Worm (Caenorhabditis elegans): Measurements from ENCODE around the gene gcy-34.

gcy-34 gene

DNA sequence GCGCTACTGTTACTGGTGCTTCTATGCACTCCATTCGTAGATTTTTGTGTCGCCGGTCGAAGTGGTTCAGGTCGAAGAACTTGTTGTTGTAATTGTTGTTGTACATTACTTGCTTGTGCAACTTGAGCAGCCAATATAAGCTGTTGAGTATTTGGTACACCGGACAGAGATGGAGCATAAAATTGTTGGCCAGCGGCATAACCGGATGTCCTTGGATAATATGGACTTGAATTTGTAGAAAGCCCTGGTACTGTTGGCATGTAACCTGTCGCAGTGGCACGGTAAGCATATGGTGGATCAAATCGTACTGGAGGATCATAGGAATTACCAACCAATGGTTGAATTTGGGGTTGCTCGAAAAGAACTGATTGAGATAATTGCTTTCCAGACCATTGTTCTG lies 3.3 kb upstream of the gcy-34 start:
- no peak for TF ChIP-seq jun-1 (tag; optimal IDR thresholded peaks at IDR 0.05)
- no peak for TF ChIP-seq lin-39 (tag; optimal IDR thresholded peaks at IDR 0.05)
- TF ChIP-seq tbx-2 (tag; optimal IDR thresholded peaks at IDR 0.05), result no peak
- TF ChIP-seq pqm-1 (tag; optimal IDR thresholded peaks at IDR 0.05), result no peak
- TF ChIP-seq fos-1 (tag; optimal IDR thresholded peaks at IDR 0.05), result no peak
- no peak for TF ChIP-seq ceh-82 (tag; optimal IDR thresholded peaks at IDR 0.05)
- no peak for TF ChIP-seq mml-1 (tag; optimal IDR thresholded peaks at IDR 0.05)
- no peak for TF ChIP-seq mdl-1 (tag; optimal IDR thresholded peaks at IDR 0.05)
- no peak for TF ChIP-seq nhr-11 (tag; optimal IDR thresholded peaks at IDR 0.05)

DNA sequence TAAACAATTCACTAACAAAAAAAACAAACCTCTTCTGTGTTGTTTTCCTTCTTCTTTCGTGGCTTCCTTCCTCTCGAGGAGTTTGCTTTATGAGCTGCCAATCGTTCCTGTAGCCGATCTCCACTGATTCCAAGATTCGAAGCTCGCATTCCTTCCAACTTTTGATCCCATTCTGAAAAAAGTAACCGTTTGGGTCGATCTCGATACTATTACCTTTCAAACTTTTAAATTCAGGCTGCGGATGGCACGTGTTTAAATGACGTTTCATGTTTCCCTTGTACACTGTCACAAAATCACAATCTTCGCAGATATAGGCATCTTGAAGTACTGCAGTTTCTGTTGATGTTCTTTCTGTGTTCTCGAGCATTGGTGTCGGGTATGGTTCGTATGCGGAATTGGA lies 1.8 kb upstream of the gcy-34 start:
- TF ChIP-seq hmg-11 (tag; optimal IDR thresholded peaks at IDR 0.05), result no peak
- no peak for TF ChIP-seq lin-39 (tag; optimal IDR thresholded peaks at IDR 0.05)
- no peak for TF ChIP-seq fkh-10 (GFP tag; optimal IDR thresholded peaks at IDR 0.05)
- no peak for TF ChIP-seq jun-1 (tag; optimal IDR thresholded peaks at IDR 0.05)
- TF ChIP-seq ceh-9 (tag; optimal IDR thresholded peaks at IDR 0.05), result no peak
- TF ChIP-seq nhr-43 (tag; optimal IDR thresholded peaks at IDR 0.05; ENCODE audit: poor library complexity, severe bottlenecking), result no peak
- TF ChIP-seq nfya-1 (tag; optimal IDR thresholded peaks at IDR 0.05; ENCODE audit: insufficient read depth), result no peak
- TF ChIP-seq nhr-11 (tag; optimal IDR thresholded peaks at IDR 0.05), result no peak
- TF ChIP-seq skn-1 (tag; optimal IDR thresholded peaks at IDR 0.05), result no peak
- no peak for TF ChIP-seq pqm-1 (tag; optimal IDR thresholded peaks at IDR 0.05)
- no peak for TF ChIP-seq tbx-2 (tag; optimal IDR thresholded peaks at IDR 0.05)

DNA sequence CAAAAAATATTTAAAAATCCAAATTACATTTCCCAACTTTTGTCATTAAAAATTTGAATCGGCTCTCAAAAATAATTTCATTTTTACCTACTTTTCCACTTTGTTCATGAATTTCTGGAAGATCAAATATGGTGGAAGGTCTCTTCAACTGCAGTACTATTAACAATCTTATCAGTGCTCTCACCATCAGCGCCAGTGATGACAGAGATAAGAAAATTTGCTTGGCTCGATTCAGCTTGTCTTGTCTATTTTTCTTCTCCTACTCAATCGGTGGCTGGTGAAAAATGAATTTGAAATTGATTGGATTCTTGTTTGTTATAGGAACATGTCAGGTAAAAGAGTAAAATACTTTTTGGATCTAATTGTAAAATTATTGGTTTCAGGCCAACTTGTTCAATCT lies 4.7 kb downstream of the gcy-34 start, which contains the start of gene cpz-2:
Gene cpz-2, plus strand, starts transcription at position 210 of the 400 bp plus-strand sequence.
- peak; percentile 44 for TF ChIP-seq pqm-1 (tag; optimal IDR thresholded peaks at IDR 0.05)
- peak; percentile 85 for TF ChIP-seq elt-2 (tag; optimal IDR thresholded peaks at IDR 0.05)
- no peak for TF ChIP-seq nfya-1 (tag; optimal IDR thresholded peaks at IDR 0.05; ENCODE audit: insufficient read depth)
- TF ChIP-seq snpc-4 (tag; optimal IDR thresholded peaks at IDR 0.05), result no peak

- no peak for TF ChIP-seq lin-15B (tag; optimal IDR thresholded peaks at IDR 0.05)
- TF ChIP-seq elt-1 (tag; optimal IDR thresholded peaks at IDR 0.05), result peak; percentile 54
- peak; percentile 17 for TF ChIP-seq R02D3.7 (tag; optimal IDR thresholded peaks at IDR 0.05)
- no peak for TF ChIP-seq zag-1 (tag; optimal IDR thresholded peaks at IDR 0.05)
- TF ChIP-seq lsy-12 (tag; optimal IDR thresholded peaks at IDR 0.05), result peak; percentile 27
- peak; percentile 26 for TF ChIP-seq mdl-1 (tag; optimal IDR thresholded peaks at IDR 0.05)
- peak; percentile 36 for TF ChIP-seq ceh-16 (tag; optimal IDR thresholded peaks at IDR 0.05)
- peak in 1 of 3 experiments; percentile 67 for TF ChIP-seq elt-3 (tag; optimal IDR thresholded peaks at IDR 0.05)
- peak; percentile 65 for TF ChIP-seq nhr-43 (tag; optimal IDR thresholded peaks at IDR 0.05; ENCODE audit: poor library complexity, severe bottlenecking)
- TF ChIP-seq skn-1 (tag; optimal IDR thresholded peaks at IDR 0.05), result no peak
- TF ChIP-seq tbx-2 (tag; optimal IDR thresholded peaks at IDR 0.05), result peak; percentile 16
- TF ChIP-seq jun-1 (tag; optimal IDR thresholded peaks at IDR 0.05), result peak; percentile 0
- TF ChIP-seq nhr-23 (tag; optimal IDR thresholded peaks at IDR 0.05), result peak; percentile 88
- TF ChIP-seq nhr-25 (tag; optimal IDR thresholded peaks at IDR 0.05), result peak; percentile 96
These were observed 5.5 kb downstream of the gcy-34 start, which contains the start of gene ifbp-1 for ce11 chrV:13380178-13380577. Gene ifbp-1, minus strand, starts transcription at chrV:13380262.

- peak; percentile 96 for TF ChIP-seq pqm-1 (tag; optimal IDR thresholded peaks at IDR 0.05)
- no peak for TF ChIP-seq R02D3.7 (tag; optimal IDR thresholded peaks at IDR 0.05)
- peak; percentile 99 for TF ChIP-seq elt-2 (tag; optimal IDR thresholded peaks at IDR 0.05)
- TF ChIP-seq fkh-2 (tag; optimal IDR thresholded peaks at IDR 0.05), result no peak
- TF ChIP-seq ama-1 (optimal IDR thresholded peaks at IDR 0.05), result no peak
- TF ChIP-seq skn-1 (tag; optimal IDR thresholded peaks at IDR 0.05), result no peak
- no peak for TF ChIP-seq mdl-1 (tag; optimal IDR thresholded peaks at IDR 0.05)
- no peak for TF ChIP-seq nhr-43 (tag; optimal IDR thresholded peaks at IDR 0.05; ENCODE audit: poor library complexity, severe bottlenecking)
- peak; percentile 39 for TF ChIP-seq jun-1 (tag; optimal IDR thresholded peaks at IDR 0.05)
- no peak for TF ChIP-seq aly-2 (tag; optimal IDR thresholded peaks at IDR 0.05)
- no peak for TF ChIP-seq eor-1 (tag; optimal IDR thresholded peaks at IDR 0.05)
- TF ChIP-seq ceh-28 (tag; optimal IDR thresholded peaks at IDR 0.05), result no peak
- no peak for TF ChIP-seq nhr-76 (tag; optimal IDR thresholded peaks at IDR 0.05)
- peak; percentile 57 for TF ChIP-seq pha-4 (tag; optimal IDR thresholded peaks at IDR 0.05)
- TF ChIP-seq nfya-1 (tag; optimal IDR thresholded peaks at IDR 0.05; ENCODE audit: insufficient read depth), result no peak
- peak; percentile 4 for TF ChIP-seq nhr-25 (tag; optimal IDR thresholded peaks at IDR 0.05)
These were observed 8.6 kb downstream of the gcy-34 start for ce11 chrV:13377130-13377529.
